Worm (Caenorhabditis elegans) whole organism, early embryonic: Measurements from ENCODE around the gene pmp-5.

Experiments used
- B0310.2 ChIP-seq: sonication (generic microtip); optimal IDR thresholded peaks from 2 replicates; lab custom pipeline; 2016; ENCODE audit warnings: mild to moderate bottlenecking, missing genetic modification characterization, missing compliant biosample characterization
- F13C5.2 ChIP-seq: sonication (generic microtip); optimal IDR thresholded peaks from 2 replicates; lab custom pipeline; 2017; ENCODE audit warnings: mild to moderate bottlenecking, missing genetic modification characterization, inconsistent platforms, missing compliant biosample characterization
- aly-1 ChIP-seq: sonication (generic microtip); optimal IDR thresholded peaks from 2 replicates; lab custom pipeline; 2016; ENCODE audit warnings: missing genetic modification characterization, missing compliant biosample characterization
- ama-1 ChIP-seq: fragments of 150-350 bp; optimal IDR thresholded peaks from 2 replicates; lab custom pipeline; 2014
- ceh-13 ChIP-seq: fragments of 200-800 bp; sonication (Bioruptor generic); optimal IDR thresholded peaks from 2 replicates; lab custom pipeline; 2018; ENCODE audit warnings: mild to moderate bottlenecking, missing genetic modification characterization, missing compliant biosample characterization
- ceh-36 ChIP-seq: sonication (generic microtip); optimal IDR thresholded peaks from 2 replicates; lab custom pipeline; 2016; ENCODE audit warnings: missing genetic modification characterization, inconsistent platforms, missing compliant biosample characterization
- ets-7 ChIP-seq: sonication (generic microtip); optimal IDR thresholded peaks from 2 replicates; lab custom pipeline; 2016; ENCODE audit warnings: missing genotype, missing genetic modification characterization, missing compliant biosample characterization
- flt-1 ChIP-seq: fragments of 200-800 bp; sonication (Bioruptor generic); IDR thresholded peaks from 2 replicates; pipeline ENCODE4 v1.3.6; 2022; ENCODE audit warnings: missing genetic modification characterization, missing compliant biosample characterization
- hmbx-1 ChIP-seq: sonication (generic microtip); optimal IDR thresholded peaks from 2 replicates; lab custom pipeline; 2016; ENCODE audit warnings: mild to moderate bottlenecking, missing genetic modification characterization, missing compliant biosample characterization
- hmg-4 ChIP-seq: fragments of 200-800 bp; sonication (Bioruptor generic); optimal IDR thresholded peaks from 2 replicates; lab custom pipeline; 2018; ENCODE audit warnings: mild to moderate bottlenecking, missing genetic modification characterization, missing compliant biosample characterization
- hnd-1 ChIP-seq: sonication (generic microtip); optimal IDR thresholded peaks from 2 replicates; lab custom pipeline; 2016; ENCODE audit warnings: missing genetic modification characterization, missing compliant biosample characterization
- pes-1 ChIP-seq: fragments of 200-800 bp; sonication (Bioruptor generic); IDR thresholded peaks from 2 replicates; pipeline ENCODE4 v1.3.6; 2022; ENCODE audit warnings: missing genetic modification reagents, missing genetic modification characterization, missing compliant biosample characterization
- scrt-1 ChIP-seq: fragments of 200-800 bp; sonication (Bioruptor generic); IDR thresholded peaks from 2 replicates; pipeline ENCODE4 v1.3.6; 2022; ENCODE audit warnings: missing genetic modification characterization, missing compliant biosample characterization
- sea-1 ChIP-seq: fragments of 200-800 bp; sonication (Bioruptor generic); conservative IDR thresholded peaks from 2 replicates; pipeline ENCODE4 v1.3.6; 2022; ENCODE audit warnings: missing genetic modification characterization, missing compliant biosample characterization
- tbx-11 ChIP-seq: fragments of 200-800 bp; sonication (Bioruptor generic); IDR thresholded peaks from 2 replicates; pipeline ENCODE4 v1.3.6; 2022; ENCODE audit warnings: missing genetic modification characterization, missing compliant biosample characterization
- tbx-37 ChIP-seq: fragments of 200-800 bp; sonication (Bioruptor generic); conservative IDR thresholded peaks from 2 replicates; pipeline ENCODE4 v1.3.6; 2022; ENCODE audit warnings: missing genetic modification reagents, missing genetic modification characterization, missing compliant biosample characterization
- tra-4 ChIP-seq: sonication (generic microtip); optimal IDR thresholded peaks from 2 replicates; lab custom pipeline; 2017; ENCODE audit warnings: missing genetic modification characterization, missing compliant biosample characterization

The pmp-5 gene

ce11 chrV:6652051-6652450, 13.6 kb downstream of the pmp-5 start, which contains the start of gene T10H9.8:
Gene T10H9.8, plus strand, starts transcription at chrV:6652351.
- TF ChIP-seq F13C5.2 (tag; lab: Kevin White, UChicago), result no peak
- no peak for TF ChIP-seq tbx-11 (GFP tag; lab: Robert Waterston, UW)

ce11 chrV:6650508-6650907, 15.1 kb downstream of the pmp-5 start:
- TF ChIP-seq scrt-1 (no peak), F13C5.2 (tag; lab: Kevin White, UChicago) (no peak), ama-1 (lab: Kevin White, UChicago) (no peak), hmg-4 (no peak), ets-7 (tag; lab: Kevin White, UChicago) (no peak)

DNA sequence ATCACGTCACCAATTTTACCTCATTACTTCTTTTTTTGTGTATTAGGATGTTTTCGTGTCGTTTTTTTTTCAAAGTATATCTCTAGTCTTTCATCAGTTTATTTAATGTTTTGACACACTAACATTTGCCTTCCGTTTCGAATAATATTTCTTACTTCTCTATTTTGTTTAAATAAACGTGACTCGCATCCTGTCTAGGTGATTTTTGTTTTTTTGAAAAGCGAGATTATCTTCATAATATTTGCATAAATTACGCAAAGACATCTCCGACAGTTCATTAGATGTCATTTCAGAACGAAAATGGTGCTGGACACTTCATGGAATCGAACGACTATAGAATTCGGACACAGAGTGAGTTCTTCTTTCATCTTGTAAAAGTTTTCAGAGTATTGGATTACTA, 16.3 kb downstream of the pmp-5 start, which contains the start of gene T10H9.1:
Gene T10H9.1 (plus strand): TSS at position 301 of the 400 bp plus-strand sequence.
- TF ChIP-seq tra-4 (tag; lab: Kevin White, UChicago) (no peak), sea-1 (GFP tag; lab: Robert Waterston, UW) (no peak), ceh-36 (tag; lab: Kevin White, UChicago) (no peak), F13C5.2 (tag; lab: Kevin White, UChicago) (no peak), B0310.2 (tag; lab: Kevin White, UChicago) (no peak), pes-1 (no peak), hmbx-1 (tag; lab: Kevin White, UChicago) (no peak), ceh-13 (GFP tag; lab: Kevin White, UChicago) (no peak), hnd-1 (tag; lab: Kevin White, UChicago) (no peak), scrt-1 (no peak), aly-1 (tag; lab: Kevin White, UChicago) (no peak), ama-1 (lab: Kevin White, UChicago) (no peak), ets-7 (tag; lab: Kevin White, UChicago) (no peak), tbx-11 (GFP tag; lab: Robert Waterston, UW) (no peak), flt-1 (GFP tag; lab: Robert Waterston, UW) (no peak), tbx-37 (no peak), hmg-4 (no peak)

ce11 chrV:6645810-6646209, 19.8 kb downstream of the pmp-5 start:
- no peak for TF ChIP-seq scrt-1
- no peak for TF ChIP-seq ama-1 (lab: Kevin White, UChicago)
- TF ChIP-seq tra-4 (tag; lab: Kevin White, UChicago), result no peak
- TF ChIP-seq B0310.2 (tag; lab: Kevin White, UChicago), result no peak
- no peak for TF ChIP-seq tbx-37
- no peak for TF ChIP-seq tbx-11 (GFP tag; lab: Robert Waterston, UW)
- TF ChIP-seq pes-1, result no peak
- no peak for TF ChIP-seq hmg-4
- TF ChIP-seq ceh-13 (GFP tag; lab: Kevin White, UChicago), result no peak
- TF ChIP-seq F13C5.2 (tag; lab: Kevin White, UChicago), result no peak
- TF ChIP-seq hnd-1 (tag; lab: Kevin White, UChicago), result no peak
- no peak for TF ChIP-seq aly-1 (tag; lab: Kevin White, UChicago)

ce11 chrV:6632925-6633324, 32.7 kb downstream of the pmp-5 start, which contains the start of gene scd-2:
Gene scd-2, plus strand, starts transcription at chrV:6633225.
- TF ChIP-seq tbx-11 (GFP tag; lab: Robert Waterston, UW), result no peak
- TF ChIP-seq F13C5.2 (tag; lab: Kevin White, UChicago), result no peak
- no peak for TF ChIP-seq hmbx-1 (tag; lab: Kevin White, UChicago)
- no peak for TF ChIP-seq ama-1 (lab: Kevin White, UChicago)
- no peak for TF ChIP-seq pes-1
- TF ChIP-seq tra-4 (tag; lab: Kevin White, UChicago), result no peak

- no peak for TF ChIP-seq tbx-11 (GFP tag; lab: Robert Waterston, UW)
- TF ChIP-seq F13C5.2 (tag; lab: Kevin White, UChicago), result no peak
- no peak for TF ChIP-seq hnd-1 (tag; lab: Kevin White, UChicago)
- no peak for TF ChIP-seq tra-4 (tag; lab: Kevin White, UChicago)
- no peak for TF ChIP-seq ets-7 (tag; lab: Kevin White, UChicago)
- TF ChIP-seq tbx-37, result no peak
- TF ChIP-seq aly-1 (tag; lab: Kevin White, UChicago), result no peak
- no peak for TF ChIP-seq hmg-4
- TF ChIP-seq hmbx-1 (tag; lab: Kevin White, UChicago), result no peak
- TF ChIP-seq ama-1 (lab: Kevin White, UChicago), result no peak
- TF ChIP-seq flt-1 (GFP tag; lab: Robert Waterston, UW), result no peak
- TF ChIP-seq pes-1, result no peak
- no peak for TF ChIP-seq sea-1 (GFP tag; lab: Robert Waterston, UW)
- no peak for TF ChIP-seq ceh-36 (tag; lab: Kevin White, UChicago)
- no peak for TF ChIP-seq B0310.2 (tag; lab: Kevin White, UChicago)
Measured at ce11 chrV:6631866-6632265, 33.7 kb downstream of the pmp-5 start.

DNA sequence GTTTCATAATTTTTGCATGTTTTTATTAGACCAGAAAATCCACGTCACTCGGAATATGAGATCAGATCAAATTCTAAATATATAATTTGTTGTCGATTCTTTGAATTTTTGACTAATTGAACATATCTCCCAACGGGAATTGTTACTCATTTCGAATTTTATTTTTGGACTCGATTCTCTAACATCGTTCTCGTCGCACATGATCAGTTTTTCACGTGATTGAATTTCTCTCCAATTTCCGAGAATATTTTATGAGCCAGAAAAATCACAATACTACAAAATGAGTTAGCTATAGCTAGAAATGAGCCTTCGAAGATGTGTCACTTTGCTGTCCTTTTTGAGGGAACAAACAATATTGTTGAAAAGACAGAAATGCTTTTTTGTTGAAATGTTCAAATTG, 34.8 kb downstream of the pmp-5 start:
- TF ChIP-seq pes-1 (no peak), scrt-1 (no peak), F13C5.2 (tag; lab: Kevin White, UChicago) (no peak)

DNA sequence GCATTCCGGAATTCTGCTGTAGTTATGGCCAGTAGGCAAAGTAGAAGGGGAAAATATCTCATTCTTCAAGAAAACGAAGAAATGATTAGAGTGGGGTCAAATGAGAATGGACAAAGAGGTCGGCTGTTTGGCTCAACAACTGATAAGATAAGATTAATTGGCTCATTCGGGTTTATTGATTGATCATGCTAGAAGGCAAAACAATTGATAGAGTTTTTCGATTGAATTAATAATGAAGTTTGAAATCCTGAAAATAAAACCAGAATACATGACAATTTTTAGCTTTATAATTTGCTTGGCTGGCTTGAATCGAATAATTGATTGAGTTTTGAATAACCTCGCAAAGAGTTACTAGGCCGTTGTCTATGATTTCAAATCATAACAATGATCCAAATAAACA, 39.4 kb downstream of the pmp-5 start, which contains the start of gene ppt-1:
Gene ppt-1 (minus strand): TSS at position 101 of the 400 bp plus-strand sequence.
- TF ChIP-seq F13C5.2 (tag; lab: Kevin White, UChicago), result no peak
- TF ChIP-seq hmg-4, result no peak
- TF ChIP-seq aly-1 (tag; lab: Kevin White, UChicago), result no peak
- no peak for TF ChIP-seq tbx-37
- TF ChIP-seq hnd-1 (tag; lab: Kevin White, UChicago), result no peak
- TF ChIP-seq tbx-11 (GFP tag; lab: Robert Waterston, UW), result no peak
- no peak for TF ChIP-seq sea-1 (GFP tag; lab: Robert Waterston, UW)
- no peak for TF ChIP-seq ets-7 (tag; lab: Kevin White, UChicago)
- no peak for TF ChIP-seq hmbx-1 (tag; lab: Kevin White, UChicago)
- TF ChIP-seq ama-1 (lab: Kevin White, UChicago), result no peak
- no peak for TF ChIP-seq tra-4 (tag; lab: Kevin White, UChicago)
- TF ChIP-seq ceh-36 (tag; lab: Kevin White, UChicago), result no peak
- TF ChIP-seq flt-1 (GFP tag; lab: Robert Waterston, UW), result no peak
- no peak for TF ChIP-seq pes-1
